Worm (Caenorhabditis elegans) whole organism, L4 larva: ENCODE data around the gene srp-3.

Experiments used
- D1046.2 ChIP-seq: fragments of 200-800 bp; sonication (Bioruptor generic); IDR thresholded peaks from 2 replicates; pipeline ENCODE4 v1.3.6; 2022; ENCODE audit warnings: missing genetic modification characterization, missing compliant biosample characterization
- F37D6.2 ChIP-seq: sonication (generic microtip); optimal IDR thresholded peaks from 2 replicates; lab custom pipeline; 2016; ENCODE audit warnings: mild to moderate bottlenecking, missing genetic modification characterization, missing compliant biosample characterization
- F49E8.2 ChIP-seq: sonication (generic microtip); optimal IDR thresholded peaks from 2 replicates; lab custom pipeline; 2016; ENCODE audit warnings: missing compliant biosample characterization, mild to moderate bottlenecking, missing genetic modification characterization, borderline replicate concordance
- R02D3.7 ChIP-seq: fragments of 150-350 bp; sonication (generic microtip); optimal IDR thresholded peaks from 3 replicates; lab custom pipeline; 2014; ENCODE audit warnings: missing biosample characterization, missing genetic modification characterization
- T20F7.1 ChIP-seq: fragments of 200-800 bp; sonication (Bioruptor generic); optimal IDR thresholded peaks from 2 replicates; lab custom pipeline; 2018; ENCODE audit warnings: mild to moderate bottlenecking, missing genetic modification characterization, missing compliant biosample characterization
- Y105C5A.15 ChIP-seq: fragments of 200-800 bp; sonication (Bioruptor generic); IDR thresholded peaks from 2 replicates; pipeline ENCODE4 v1.3.6; 2022; ENCODE audit warnings: missing genetic modification characterization, missing compliant biosample characterization
- ZK337.2 ChIP-seq: fragments of 200-800 bp; sonication (Bioruptor generic); IDR thresholded peaks from 2 replicates; pipeline ENCODE4 v1.3.6; 2022; ENCODE audit warnings: missing genetic modification reagents, missing genetic modification characterization, missing compliant biosample characterization
- aly-2 ChIP-seq: sonication (generic microtip); optimal IDR thresholded peaks from 2 replicates; lab custom pipeline; 2018; ENCODE audit warnings: missing biosample characterization, missing genetic modification characterization
- arid-1 ChIP-seq: fragments of 200-800 bp; sonication (Bioruptor generic); conservative IDR thresholded peaks from 2 replicates; pipeline ENCODE4 v1.3.6; 2022; ENCODE audit warnings: missing genetic modification reagents, missing genetic modification characterization, missing compliant biosample characterization
- attf-4 ChIP-seq: sonication (generic microtip); optimal IDR thresholded peaks from 3 replicates; lab custom pipeline; 2017; ENCODE audit warnings: missing biosample characterization, missing genetic modification characterization
- ceh-28 ChIP-seq: fragments of 150-350 bp; optimal IDR thresholded peaks from 2 replicates; lab custom pipeline; 2014; ENCODE audit warnings: missing biosample characterization, missing genetic modification reagents, missing genetic modification characterization
- cey-2 ChIP-seq: sonication (generic microtip); optimal IDR thresholded peaks from 3 replicates; lab custom pipeline; 2017; ENCODE audit warnings: missing genetic modification characterization, mild to moderate bottlenecking, missing compliant biosample characterization, antibody characterized with exemption, borderline replicate concordance; ENCODE audit not compliant: insufficient read depth
- daf-16 ChIP-seq, 3 experiments: sonication (generic microtip); optimal IDR thresholded peaks; 2 replicates each; lab custom pipeline; 2016 to 2017; ENCODE audit warnings: missing genetic modification characterization in 3 of 3, missing genetic modification reagents in 3 of 3, mild to moderate bottlenecking in 2 of 3, missing compliant biosample characterization in 2 of 3, missing biosample characterization in 1 of 3, moderate library complexity in 1 of 3
- dpl-1 ChIP-seq: fragments of 150-350 bp; optimal IDR thresholded peaks from 2 replicates; lab custom pipeline; 2014; ENCODE audit warnings: missing biosample characterization, missing genetic modification reagents, missing genetic modification characterization
- fos-1 ChIP-seq: fragments of 150-350 bp; optimal IDR thresholded peaks from 2 replicates; lab custom pipeline; 2014; ENCODE audit warnings: missing biosample characterization, missing genetic modification characterization
- hif-1 ChIP-seq, 2 experiments: sonication (generic microtip); optimal IDR thresholded peaks; 2 replicates each; lab custom pipeline; 2016 to 2017; ENCODE audit warnings: missing compliant biosample characterization in 2 of 2, missing genetic modification characterization in 2 of 2, missing genetic modification reagents in 2 of 2, missing genotype in 2 of 2, mild to moderate bottlenecking in 1 of 2
- hlh-11 ChIP-seq: fragments of 200-800 bp; sonication (Bioruptor generic); optimal IDR thresholded peaks from 2 replicates; lab custom pipeline; 2018; ENCODE audit warnings: mild to moderate bottlenecking, missing genetic modification characterization, missing compliant biosample characterization
- lin-15B ChIP-seq: fragments of 150-350 bp; sonication (generic microtip); optimal IDR thresholded peaks from 3 replicates; lab custom pipeline; 2014; ENCODE audit warnings: missing biosample characterization, missing genetic modification characterization
- lin-29 ChIP-seq: fragments of 200-800 bp; sonication (Bioruptor generic); IDR thresholded peaks from 2 replicates; pipeline ENCODE4 v1.3.6; 2022; ENCODE audit warnings: missing genetic modification reagents, missing genetic modification characterization, missing compliant biosample characterization
- lin-38 ChIP-seq: fragments of 200-800 bp; sonication (Bioruptor generic); IDR thresholded peaks from 2 replicates; pipeline ENCODE4 v1.3.6; 2022; ENCODE audit warnings: missing genetic modification reagents, missing genetic modification characterization, missing compliant biosample characterization
- lsy-2 ChIP-seq, 2 experiments: fragments of 150-350 bp in 1 of 2; sonication (generic microtip) in 1 of 2; optimal IDR thresholded peaks; 2 replicates each; lab custom pipeline; 2014 to 2017; ENCODE audit warnings: missing biosample characterization in 2 of 2, missing genetic modification characterization in 2 of 2
- nhr-10 ChIP-seq: fragments of 150-350 bp; optimal IDR thresholded peaks from 2 replicates; lab custom pipeline; 2014; ENCODE audit warnings: missing biosample characterization, missing genetic modification characterization
- nhr-41 ChIP-seq: fragments of 200-800 bp; sonication (Bioruptor generic); IDR thresholded peaks from 2 replicates; pipeline ENCODE4 v1.3.6; 2022; ENCODE audit warnings: missing genetic modification reagents, missing genetic modification characterization, missing compliant biosample characterization
- nhr-42 ChIP-seq: fragments of 200-800 bp; sonication (Bioruptor generic); IDR thresholded peaks from 2 replicates; pipeline ENCODE4 v1.3.6; 2022; ENCODE audit warnings: missing genetic modification characterization, missing compliant biosample characterization
- pha-4 ChIP-seq, 2 experiments: fragments of 150-350 bp in 1 of 2; fragments of 200-800 bp in 1 of 2; sonication (Bioruptor generic) in 1 of 2; IDR thresholded peaks in 1 of 2; optimal IDR thresholded peaks in 1 of 2; 2 replicates each; pipeline versions ENCODE4 v1.3.6 to Lab custom; 2014 to 2022; ENCODE audit warnings: missing genetic modification characterization in 2 of 2, missing genetic modification reagents in 2 of 2, missing biosample characterization in 1 of 2, missing compliant biosample characterization in 1 of 2
- php-3 ChIP-seq: fragments of 200-800 bp; sonication (Bioruptor generic); IDR thresholded peaks from 2 replicates; pipeline ENCODE4 v1.3.6; 2022; ENCODE audit warnings: missing genetic modification reagents, missing genetic modification characterization, missing compliant biosample characterization
- pqm-1 ChIP-seq: sonication (generic microtip); optimal IDR thresholded peaks from 2 replicates; lab custom pipeline; 2017; ENCODE audit warnings: missing biosample characterization, missing genetic modification characterization
- sdz-12 ChIP-seq: fragments of 200-800 bp; sonication (Bioruptor generic); optimal IDR thresholded peaks from 2 replicates; lab custom pipeline; 2018; ENCODE audit warnings: mild to moderate bottlenecking, missing genetic modification characterization, missing compliant biosample characterization
- set-16 ChIP-seq: fragments of 200-800 bp; sonication (Bioruptor generic); IDR thresholded peaks from 2 replicates; pipeline ENCODE4 v1.3.6; 2022; ENCODE audit warnings: missing genetic modification reagents, missing genetic modification characterization, missing compliant biosample characterization
- spr-1 ChIP-seq: sonication (generic microtip); optimal IDR thresholded peaks from 2 replicates; lab custom pipeline; 2016; ENCODE audit warnings: mild to moderate bottlenecking, missing genetic modification characterization, missing compliant biosample characterization
- tag-97 ChIP-seq: fragments of 200-800 bp; sonication (Bioruptor generic); IDR thresholded peaks from 2 replicates; pipeline ENCODE4 v1.3.6; 2022; ENCODE audit warnings: missing genetic modification characterization, missing compliant biosample characterization
- unc-62 ChIP-seq, 3 experiments: fragments of 150-350 bp in 1 of 3; sonication (generic microtip); optimal IDR thresholded peaks in 2 of 3; peaks in 1 of 3; 1 replicate in 1 of 3; 2 replicates in 2 of 3; lab custom pipeline; 2014 to 2017; ENCODE audit warnings: missing biosample characterization in 3 of 3, missing genetic modification characterization in 3 of 3, missing genetic modification reagents in 3 of 3, missing genotype in 1 of 3
- vab-7 ChIP-seq: fragments of 200-800 bp; sonication (Bioruptor generic); IDR thresholded peaks from 2 replicates; pipeline ENCODE4 v1.3.6; 2022; ENCODE audit warnings: missing genetic modification reagents, missing genetic modification characterization, missing compliant biosample characterization
- zag-1 ChIP-seq: fragments of 150-350 bp; optimal IDR thresholded peaks from 2 replicates; lab custom pipeline; 2014; ENCODE audit warnings: missing biosample characterization, missing genetic modification characterization
- zip-11 ChIP-seq: fragments of 200-800 bp; sonication (Bioruptor generic); IDR thresholded peaks from 2 replicates; pipeline ENCODE4 v1.3.6; 2022; ENCODE audit warnings: missing genetic modification characterization, missing compliant biosample characterization
- zip-2 ChIP-seq: fragments of 150-350 bp; optimal IDR thresholded peaks from 2 replicates; lab custom pipeline; 2014; ENCODE audit warnings: missing biosample characterization, missing genetic modification characterization

Gene srp-3

ce11 chrV:1895483-1895882 is 13.2 kb upstream of the srp-3 start, which contains the start of gene nphp-2:
Gene nphp-2 (plus strand): TSS chrV:1895783.
- TF ChIP-seq hif-1 (tag; optimal IDR thresholded peaks at IDR 0.05; lab: Kevin White, UChicago) (no peak), lsy-2 (tag; optimal IDR thresholded peaks at IDR 0.05; lab: Kevin White, UChicago) (no peak), fos-1 (tag; lab: Kevin White, UChicago) (no peak), zag-1 (tag; lab: Kevin White, UChicago) (no peak), dpl-1 (no peak), vab-7 (GFP tag; lab: Robert Waterston, UW) (no peak), nhr-10 (no peak), arid-1 (GFP tag; lab: Robert Waterston, UW) (no peak), R02D3.7 (tag; lab: Kevin White, UChicago) (no peak), tag-97 (GFP tag; lab: Robert Waterston, UW) (no peak), daf-16 (GFP tag; optimal IDR thresholded peaks at IDR 0.05; lab: Kevin White, UChicago) (no peak), daf-16 (tag; optimal IDR thresholded peaks at IDR 0.05; lab: Kevin White, UChicago) (no peak), spr-1 (tag; lab: Kevin White, UChicago) (no peak), ceh-28 (tag; lab: Kevin White, UChicago) (no peak), F37D6.2 (tag; lab: Kevin White, UChicago) (no peak), D1046.2 (GFP tag; lab: Robert Waterston, UW) (no peak), pha-4 (GFP tag; IDR thresholded peaks at IDR 0.05; lab: Robert Waterston, UW) (no peak), pha-4 (tag; optimal IDR thresholded peaks at IDR 0.05; lab: Kevin White, UChicago) (no peak), pqm-1 (no peak)

ce11 chrV:1907350-1907749 is 1.3 kb upstream of the srp-3 start, which contains the start of gene Y32G9A.5:
Gene Y32G9A.5 (plus strand): TSS chrV:1907650.
- TF ChIP-seq sdz-12 (GFP tag; lab: Kevin White, UChicago) = no peak
- TF ChIP-seq zag-1 (tag; lab: Kevin White, UChicago) = no peak
- TF ChIP-seq lin-29 (GFP tag; lab: Robert Waterston, UW) = no peak
- TF ChIP-seq hlh-11 (tag; lab: Kevin White, UChicago) = no peak
- no peak for TF ChIP-seq zip-11
- no peak for TF ChIP-seq lin-38 (GFP tag; lab: Robert Waterston, UW)
- no peak for TF ChIP-seq T20F7.1
- no peak for TF ChIP-seq F49E8.2 (tag; lab: Kevin White, UChicago)
- TF ChIP-seq php-3 (GFP tag; lab: Robert Waterston, UW) = no peak
- no peak for TF ChIP-seq aly-2 (tag; lab: Kevin White, UChicago)
- no peak for TF ChIP-seq set-16 (GFP tag; lab: Robert Waterston, UW)
- no peak for TF ChIP-seq ZK337.2 (GFP tag; lab: Robert Waterston, UW)
- TF ChIP-seq unc-62 (GFP tag; optimal IDR thresholded peaks at IDR 0.05 in 1 of 2; lab: Kevin White, UChicago) = no peak
- no peak for TF ChIP-seq unc-62 (tag; optimal IDR thresholded peaks at IDR 0.05; lab: Kevin White, UChicago)
- TF ChIP-seq Y105C5A.15 (GFP tag; lab: Robert Waterston, UW) = no peak

- no peak for TF ChIP-seq unc-62 (GFP tag; optimal IDR thresholded peaks at IDR 0.05 in 1 of 2; lab: Kevin White, UChicago)
- TF ChIP-seq unc-62 (tag; optimal IDR thresholded peaks at IDR 0.05; lab: Kevin White, UChicago) = no peak
- no peak for TF ChIP-seq cey-2 (tag; lab: Kevin White, UChicago)
- TF ChIP-seq lin-15B = no peak
- TF ChIP-seq zip-2 (tag; lab: Kevin White, UChicago) = no peak
- TF ChIP-seq lsy-2 (tag; optimal IDR thresholded peaks at IDR 0.05; lab: Kevin White, UChicago) = no peak
- no peak for TF ChIP-seq nhr-41 (GFP tag; lab: Robert Waterston, UW)
- TF ChIP-seq zag-1 (tag; lab: Kevin White, UChicago) = no peak
- no peak for TF ChIP-seq nhr-42 (GFP tag; lab: Robert Waterston, UW)
- no peak for TF ChIP-seq attf-4 (tag; lab: Kevin White, UChicago)
Observed at ce11 chrV:1911102-1911501, 2.5 kb downstream of the srp-3 start, which contains the start of gene Y32G9A.3. Gene Y32G9A.3 (plus strand): TSS chrV:1911402.
